Worm (Caenorhabditis elegans) whole organism, L2 larva: ENCODE results near the gene hrg-2.
"Not testable (repeated sequence)": the region's sequence is repeated elsewhere in the genome, so short reads cannot be mapped to it uniquely, and the experiment has no call there.

Experiments
- C34F6.9 ChIP-seq: fragments of 150-350 bp; optimal IDR thresholded peaks from 2 replicates; lab custom pipeline; 2014; ENCODE audit warnings: missing biosample characterization, missing genetic modification characterization
- F13H6.1 ChIP-seq: sonication (generic microtip); optimal IDR thresholded peaks from 2 replicates; lab custom pipeline; 2016; ENCODE audit warnings: missing genetic modification characterization, missing compliant biosample characterization
- R02D3.7 ChIP-seq: fragments of 150-350 bp; optimal IDR thresholded peaks from 2 replicates; lab custom pipeline; 2014; ENCODE audit warnings: missing biosample characterization, missing genetic modification characterization
- Y55F3AM.14 ChIP-seq: fragments of 200-800 bp; sonication (Bioruptor generic); optimal IDR thresholded peaks from 2 replicates; lab custom pipeline; 2018; ENCODE audit warnings: mild to moderate bottlenecking, missing genetic modification characterization, missing compliant biosample characterization
- ZK546.5 ChIP-seq: sonication (generic microtip); optimal IDR thresholded peaks from 2 replicates; lab custom pipeline; 2017; ENCODE audit warnings: missing biosample characterization, missing genetic modification characterization
- aly-2 ChIP-seq: fragments of 150-350 bp; optimal IDR thresholded peaks from 2 replicates; lab custom pipeline; 2014; ENCODE audit warnings: missing biosample characterization, missing genetic modification characterization
- ama-1 ChIP-seq: fragments of 150-350 bp; optimal IDR thresholded peaks from 2 replicates; lab custom pipeline; 2018; ENCODE audit warnings: inconsistent platforms
- blmp-1 ChIP-seq: sonication (generic microtip); optimal IDR thresholded peaks from 2 replicates; lab custom pipeline; 2017; ENCODE audit warnings: missing genetic modification characterization, mild to moderate bottlenecking, missing compliant biosample characterization, antibody characterized with exemption, moderate library complexity; ENCODE audit not compliant: insufficient read depth
- ceh-16 ChIP-seq: fragments of 150-350 bp; optimal IDR thresholded peaks from 2 replicates; lab custom pipeline; 2014; ENCODE audit warnings: missing biosample characterization, missing genetic modification characterization
- ceh-82 ChIP-seq: fragments of 150-350 bp; optimal IDR thresholded peaks from 2 replicates; lab custom pipeline; 2014; ENCODE audit warnings: missing biosample characterization, missing genetic modification characterization
- egl-27 ChIP-seq: sonication (generic microtip); optimal IDR thresholded peaks from 3 replicates; lab custom pipeline; 2017; ENCODE audit warnings: missing biosample characterization, missing genetic modification reagents, missing genetic modification characterization
- elt-1 ChIP-seq: fragments of 150-350 bp; optimal IDR thresholded peaks from 2 replicates; lab custom pipeline; 2014; ENCODE audit warnings: missing biosample characterization, missing genetic modification characterization
- elt-3 ChIP-seq: sonication (generic microtip); optimal IDR thresholded peaks from 2 replicates; lab custom pipeline; 2017; ENCODE audit warnings: missing biosample characterization, missing genetic modification characterization
- gmeb-1 ChIP-seq: fragments of 150-350 bp; optimal IDR thresholded peaks from 2 replicates; lab custom pipeline; 2014; ENCODE audit warnings: missing biosample characterization, missing genetic modification characterization
- lin-13 ChIP-seq: fragments of 150-350 bp; optimal IDR thresholded peaks from 2 replicates; lab custom pipeline; 2014; ENCODE audit warnings: missing biosample characterization, missing genetic modification reagents, missing genetic modification characterization
- lin-39 ChIP-seq: fragments of 150-350 bp; optimal IDR thresholded peaks from 2 replicates; lab custom pipeline; 2014; ENCODE audit warnings: missing biosample characterization, missing genetic modification reagents, missing genetic modification characterization
- lsy-2 ChIP-seq, 2 experiments: fragments of 150-350 bp in 1 of 2; sonication (generic microtip) in 1 of 2; optimal IDR thresholded peaks; 2 replicates each; lab custom pipeline; 2014 to 2017; ENCODE audit warnings: missing biosample characterization in 2 of 2, missing genetic modification characterization in 2 of 2
- mab-5 ChIP-seq: fragments of 150-350 bp; optimal IDR thresholded peaks from 2 replicates; lab custom pipeline; 2014; ENCODE audit warnings: missing biosample characterization, missing genetic modification characterization
- mbf-1 ChIP-seq: sonication (generic microtip); optimal IDR thresholded peaks from 2 replicates; lab custom pipeline; 2017; ENCODE audit warnings: missing biosample characterization, missing genetic modification characterization
- nhr-10 ChIP-seq: sonication (generic microtip); optimal IDR thresholded peaks from 2 replicates; lab custom pipeline; 2017; ENCODE audit warnings: missing biosample characterization, missing genetic modification characterization
- nhr-11 ChIP-seq: fragments of 150-350 bp; optimal IDR thresholded peaks from 2 replicates; lab custom pipeline; 2014; ENCODE audit warnings: missing biosample characterization, missing genetic modification characterization
- nhr-12 ChIP-seq: fragments of 150-350 bp; optimal IDR thresholded peaks from 2 replicates; lab custom pipeline; 2014; ENCODE audit warnings: missing biosample characterization, missing genetic modification characterization
- nhr-129 ChIP-seq: fragments of 150-350 bp; optimal IDR thresholded peaks from 2 replicates; lab custom pipeline; 2014; ENCODE audit warnings: missing biosample characterization, missing genetic modification characterization
- nhr-21 ChIP-seq: fragments of 150-350 bp; optimal IDR thresholded peaks from 2 replicates; lab custom pipeline; 2014; ENCODE audit warnings: missing biosample characterization, missing genetic modification characterization
- nhr-6 ChIP-seq: fragments of 150-350 bp; optimal IDR thresholded peaks from 2 replicates; lab custom pipeline; 2014; ENCODE audit warnings: missing biosample characterization, missing genetic modification characterization
- peb-1 ChIP-seq: fragments of 150-350 bp; optimal IDR thresholded peaks from 2 replicates; lab custom pipeline; 2014; ENCODE audit warnings: missing biosample characterization, missing genetic modification characterization
- skn-1 ChIP-seq: sonication (generic microtip); optimal IDR thresholded peaks from 2 replicates; lab custom pipeline; 2017; ENCODE audit warnings: missing biosample characterization, missing genetic modification characterization
- sma-3 ChIP-seq: sonication (generic microtip); optimal IDR thresholded peaks from 2 replicates; lab custom pipeline; 2016; ENCODE audit warnings: missing genetic modification reagents, missing genetic modification characterization, missing compliant biosample characterization
- unc-39 ChIP-seq: fragments of 150-350 bp; optimal IDR thresholded peaks from 2 replicates; lab custom pipeline; 2014; ENCODE audit warnings: missing biosample characterization, missing genetic modification characterization
- unc-62 ChIP-seq: fragments of 150-350 bp; optimal IDR thresholded peaks from 2 replicates; lab custom pipeline; 2014; ENCODE audit warnings: missing biosample characterization, missing genetic modification reagents, missing genetic modification characterization
- ztf-1 ChIP-seq: fragments of 200-800 bp; sonication (Bioruptor generic); conservative IDR thresholded peaks from 2 replicates; pipeline ENCODE4 v1.3.6; 2022; ENCODE audit warnings: missing genetic modification characterization, missing compliant biosample characterization
- ztf-11 ChIP-seq: sonication (generic microtip); optimal IDR thresholded peaks from 2 replicates; lab custom pipeline; 2017; ENCODE audit warnings: missing biosample characterization, missing genetic modification characterization
- ztf-4 ChIP-seq: fragments of 150-350 bp; optimal IDR thresholded peaks from 2 replicates; lab custom pipeline; 2014; ENCODE audit warnings: missing biosample characterization, missing genetic modification characterization

Gene hrg-2

DNA sequence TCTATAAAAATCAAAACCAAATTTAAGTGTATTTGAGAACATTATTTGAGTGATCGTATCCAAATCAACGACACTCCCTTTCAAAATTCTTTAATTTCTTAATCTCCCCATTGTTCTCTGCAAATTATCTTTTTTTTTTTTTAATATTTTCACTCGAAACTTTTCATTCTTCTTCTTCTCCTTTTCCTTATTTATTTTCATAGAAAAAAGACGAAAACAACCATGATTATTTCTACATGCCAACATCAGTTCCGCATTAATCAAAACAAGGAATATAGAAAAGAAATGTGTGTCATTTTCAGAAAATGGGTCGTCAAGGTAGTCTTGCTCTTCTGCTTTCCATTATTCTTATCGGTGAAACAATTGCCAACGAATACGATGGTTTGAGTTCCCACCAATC lies 12.8 kb downstream of the hrg-2 start, which contains the start of gene K01D12.5:
TSS of gene K01D12.5 (plus strand) at position 301 of the 400 bp plus-strand sequence.
- TF ChIP-seq nhr-10 (tag; lab: Kevin White, UChicago), result no peak
- TF ChIP-seq lin-13 (GFP tag; lab: Kevin White, UChicago), result no peak
- TF ChIP-seq elt-1 (tag; lab: Kevin White, UChicago), result no peak
- TF ChIP-seq blmp-1 (tag; lab: Kevin White, UChicago), result no peak
- TF ChIP-seq unc-39 (tag; lab: Kevin White, UChicago), result no peak
- TF ChIP-seq nhr-129 (tag; lab: Kevin White, UChicago), result no peak
- TF ChIP-seq R02D3.7 (tag; lab: Kevin White, UChicago), result no peak
- no peak for TF ChIP-seq skn-1 (tag; lab: Kevin White, UChicago)

DNA sequence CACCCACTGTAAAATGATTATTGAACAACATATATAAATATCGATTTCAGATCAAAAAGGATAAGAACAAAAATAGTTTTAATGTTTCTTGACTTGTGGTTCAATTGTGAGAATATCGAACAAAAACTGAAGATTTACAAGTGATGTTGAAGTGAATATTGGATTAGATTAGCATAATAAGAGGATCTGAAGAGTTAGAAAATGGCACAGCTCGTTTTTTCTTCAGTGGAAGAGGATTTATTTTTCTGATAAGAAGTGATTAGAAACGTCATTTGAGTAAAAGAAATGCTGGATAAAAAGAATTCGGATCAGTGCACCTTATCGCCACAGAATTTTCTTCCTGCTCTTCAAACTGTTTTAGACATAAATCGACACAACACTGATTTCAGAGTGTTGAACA lies 14.6 kb downstream of the hrg-2 start, which contains the start of gene twk-14:
TSS of gene twk-14 (minus strand) at position 8 of the 400 bp plus-strand sequence.
- no peak for TF ChIP-seq lin-13 (GFP tag; lab: Kevin White, UChicago)
- no peak for TF ChIP-seq aly-2
- TF ChIP-seq skn-1 (tag; lab: Kevin White, UChicago), result no peak
- no peak for TF ChIP-seq unc-62 (GFP tag; lab: Kevin White, UChicago)

DNA sequence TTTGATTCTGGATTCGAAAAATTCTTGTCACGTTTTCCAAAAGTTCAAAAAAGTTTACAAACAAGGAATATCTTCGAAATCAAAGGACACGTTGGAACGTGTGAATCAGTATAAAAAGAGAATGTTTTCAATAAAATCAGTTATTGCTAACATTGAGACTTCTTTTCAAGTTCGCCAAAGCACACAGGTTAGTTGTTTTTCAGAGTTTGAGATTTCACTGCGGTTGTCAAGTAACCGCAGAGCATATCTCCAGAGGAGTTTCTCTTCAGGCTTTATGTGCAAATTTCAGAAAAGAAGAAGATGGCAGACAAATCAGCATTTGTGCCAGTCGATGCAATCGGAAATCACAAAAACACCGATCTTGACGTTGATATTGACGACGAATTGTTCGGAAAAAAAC lies 24.2 kb downstream of the hrg-2 start, which contains the start of gene K01D12.15:
TSS of gene K01D12.15 (plus strand) at position 301 of the 400 bp plus-strand sequence.
- no peak for TF ChIP-seq nhr-21 (tag; lab: Kevin White, UChicago)
- TF ChIP-seq unc-39 (tag; lab: Kevin White, UChicago), result no peak
- TF ChIP-seq nhr-11 (tag; lab: Kevin White, UChicago), result no peak
- no peak for TF ChIP-seq peb-1 (tag; lab: Kevin White, UChicago)
- TF ChIP-seq lsy-2 (tag; optimal IDR thresholded peaks at IDR 0.05; lab: Kevin White, UChicago), result no peak

DNA sequence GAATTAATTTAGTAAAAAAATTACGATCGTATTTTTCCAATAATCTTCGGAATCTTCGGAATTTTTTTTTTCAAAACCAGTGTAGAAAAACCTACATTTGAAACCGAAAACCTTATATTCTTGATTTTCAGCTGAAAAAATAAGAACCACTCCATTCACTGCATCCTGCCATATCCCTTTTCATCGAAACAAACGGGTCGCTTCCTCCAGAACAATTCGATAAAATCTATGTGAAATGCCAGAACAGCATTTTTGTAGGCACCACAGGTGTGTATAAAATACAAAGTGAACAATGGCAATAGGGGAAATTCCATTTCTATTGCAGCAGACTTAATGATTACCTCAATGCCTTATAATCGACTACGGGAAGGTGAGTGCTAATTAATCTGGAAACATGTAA lies 33.1 kb downstream of the hrg-2 start, which contains the start of gene K01D12.1:
TSS of gene K01D12.1 (plus strand) at position 301 of the 400 bp plus-strand sequence.
- TF ChIP-seq ama-1 (lab: Kevin White, UChicago) (no peak), ztf-11 (no peak), nhr-10 (tag; lab: Kevin White, UChicago) (no peak), elt-3 (tag; lab: Kevin White, UChicago) (no peak), egl-27 (tag; lab: Kevin White, UChicago) (no peak), Y55F3AM.14 (no peak), C34F6.9 (tag; lab: Kevin White, UChicago) (no peak), nhr-21 (tag; lab: Kevin White, UChicago) (no peak), ceh-16 (tag; lab: Kevin White, UChicago) (no peak), ceh-82 (no peak), nhr-6 (tag; lab: Kevin White, UChicago) (no peak), ZK546.5 (no peak), skn-1 (tag; lab: Kevin White, UChicago) (no peak), unc-62 (GFP tag; lab: Kevin White, UChicago) (no peak), sma-3 (no peak), ztf-1 (GFP tag; lab: Robert Waterston, UW) (no peak), gmeb-1 (tag; lab: Kevin White, UChicago) (no peak), R02D3.7 (tag; lab: Kevin White, UChicago) (no peak), mab-5 (tag; lab: Kevin White, UChicago) (no peak)
- TF ChIP-seq, all 48 proteins: peak for 0

DNA sequence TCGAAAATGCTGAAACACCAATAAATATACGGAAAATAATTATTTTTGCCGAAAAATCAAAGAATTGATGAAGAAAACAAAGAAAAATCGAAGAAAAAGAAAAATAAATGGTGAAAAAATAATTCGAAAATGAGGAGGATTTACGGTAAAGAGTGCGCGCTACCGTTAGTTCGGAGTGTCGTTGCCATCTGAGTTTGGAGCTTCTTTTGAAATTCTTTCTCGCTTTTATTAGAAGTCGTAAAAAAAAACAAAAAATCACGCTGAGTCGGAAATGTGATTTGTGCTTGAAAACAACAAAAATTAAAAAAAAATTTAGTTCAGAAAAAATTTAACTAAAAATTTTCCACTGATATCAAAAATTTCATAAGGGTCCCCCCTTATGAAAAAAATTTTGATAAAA lies 36.1 kb downstream of the hrg-2 start, which contains the start of gene F23H12.10:
TSS of gene F23H12.10 (minus strand) at position 12 of the 400 bp plus-strand sequence.
- TF ChIP-seq nhr-12; mab-5 (tag; lab: Kevin White, UChicago); elt-1 (tag; lab: Kevin White, UChicago): not testable (repeated sequence)

DNA sequence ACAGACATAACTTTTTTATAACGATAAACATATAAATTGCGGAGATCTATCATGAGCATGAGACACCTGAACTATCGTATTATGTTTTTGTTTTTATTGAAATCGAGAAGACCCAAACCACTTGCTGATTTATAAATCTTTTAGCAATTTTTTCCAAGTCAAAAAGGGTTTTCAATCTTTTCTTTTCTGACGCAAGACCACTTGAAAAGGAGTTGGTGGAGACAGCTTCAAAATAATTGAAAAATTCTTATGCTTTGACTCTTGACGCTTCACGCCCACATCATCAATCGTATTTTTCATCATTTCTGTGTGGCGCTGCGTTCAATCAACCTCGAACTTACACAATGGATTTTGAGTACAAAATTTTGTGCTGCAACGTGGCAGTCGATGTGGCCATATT lies 38.9 kb downstream of the hrg-2 start, which contains the start of gene F23H12.7:
TSS of gene F23H12.7 (plus strand) at position 301 of the 400 bp plus-strand sequence.
- TF ChIP-seq lsy-2 (tag; optimal IDR thresholded peaks at IDR 0.05; lab: Kevin White, UChicago), result no peak
- TF ChIP-seq ceh-82, result no peak
- TF ChIP-seq skn-1 (tag; lab: Kevin White, UChicago), result no peak
- no peak for TF ChIP-seq ama-1 (lab: Kevin White, UChicago)
- TF ChIP-seq mbf-1 (tag; lab: Kevin White, UChicago), result no peak
- no peak for TF ChIP-seq lin-13 (GFP tag; lab: Kevin White, UChicago)
- no peak for TF ChIP-seq nhr-129 (tag; lab: Kevin White, UChicago)
- no peak for TF ChIP-seq nhr-11 (tag; lab: Kevin White, UChicago)
- TF ChIP-seq R02D3.7 (tag; lab: Kevin White, UChicago), result no peak
- no peak for TF ChIP-seq lin-39
- TF ChIP-seq Y55F3AM.14, result no peak
- TF ChIP-seq ceh-16 (tag; lab: Kevin White, UChicago), result no peak
- no peak for TF ChIP-seq gmeb-1 (tag; lab: Kevin White, UChicago)
- TF ChIP-seq nhr-6 (tag; lab: Kevin White, UChicago), result no peak
- TF ChIP-seq F13H6.1 (tag; lab: Kevin White, UChicago), result no peak
- TF ChIP-seq ztf-4 (tag; lab: Kevin White, UChicago), result no peak
- TF ChIP-seq, all 48 proteins: peak for 0
